Worm (Caenorhabditis elegans): ENCODE data around the gene Y39E4B.6.

DNA sequence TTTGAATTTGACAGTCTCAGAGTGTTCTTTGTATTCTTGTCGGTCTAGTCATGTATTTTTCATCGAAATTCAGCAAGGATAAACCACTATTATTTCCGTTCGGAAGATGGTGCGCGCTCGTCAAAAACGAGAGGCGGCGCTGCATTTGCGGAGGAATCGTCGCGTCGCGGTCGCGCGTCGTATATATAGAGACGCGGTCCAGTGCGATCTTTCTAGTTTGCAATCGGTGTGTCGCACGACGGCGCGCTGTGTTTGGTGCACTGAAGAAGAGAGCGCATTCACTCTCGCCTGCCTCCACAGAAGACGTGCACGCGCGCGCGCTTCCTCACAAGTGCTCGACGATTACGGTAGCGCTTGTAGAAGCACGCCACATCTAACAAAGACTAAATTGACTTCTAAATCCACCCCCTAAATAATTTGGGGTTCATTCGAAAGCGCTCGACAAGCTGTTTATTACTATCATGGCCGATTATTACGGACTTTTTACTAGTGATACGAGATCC, at the start of gene Y39E4B.6:
- TF ChIP-seq med-1 (GFP tag; optimal IDR thresholded peaks at IDR 0.05; ENCODE audit: insufficient read depth) (peak; percentile 3), flt-1 (GFP tag; IDR thresholded peaks at IDR 0.05) (peak; percentile 91), tab-1 (GFP tag; IDR thresholded peaks at IDR 0.05) (no peak), T22C8.4 (GFP tag; IDR thresholded peaks at IDR 0.05) (peak; percentile 56; the same call in 1 of the 2 replicates)
